Worm (Caenorhabditis elegans): ENCODE results near the gene VF13D12L.3.
A peak's percentile ranks its signal among the peaks of the same experiment; 100 is the strongest.

VF13D12L.3 gene

DNA sequence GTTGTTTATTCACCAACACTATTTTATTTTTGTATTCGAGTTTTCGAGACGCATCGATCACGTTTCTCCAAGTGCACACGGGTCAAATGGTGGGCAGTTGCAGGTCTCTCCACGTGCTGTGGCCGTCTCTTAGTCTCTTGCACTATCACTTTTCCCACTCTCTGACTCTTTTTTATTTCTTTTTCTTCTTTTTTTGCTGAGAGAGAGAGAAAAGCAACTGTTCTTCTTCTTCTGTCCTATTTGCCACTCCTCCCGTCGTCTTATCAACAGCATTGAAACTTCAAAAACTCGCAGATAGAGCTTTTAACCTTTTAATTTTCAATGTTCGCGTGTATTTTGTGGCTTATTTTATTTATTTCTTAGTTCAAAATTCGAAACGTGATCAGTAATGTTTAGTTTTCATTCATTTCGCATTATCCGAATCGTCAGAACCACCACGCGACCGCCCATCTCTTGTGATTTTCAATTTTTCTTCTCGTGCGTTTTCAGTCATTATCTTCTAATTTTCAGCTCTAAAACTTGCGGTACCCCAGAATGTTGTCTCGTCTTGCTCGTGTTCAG is 22.8 kb downstream of the VF13D12L.3 start, which contains the start of gene alh-8 (continued):
- TF ChIP-seq attf-5 (GFP tag; optimal IDR thresholded peaks at IDR 0.05) (peak; percentile 48), B0035.1 (tag; optimal IDR thresholded peaks at IDR 0.05) (no peak), let-526 (GFP tag; IDR thresholded peaks at IDR 0.05) (no peak), sptf-2 (GFP tag; optimal IDR thresholded peaks at IDR 0.05) (no peak), akir-1 (GFP tag; optimal IDR thresholded peaks at IDR 0.05) (no peak), snpc-1.1 (tag; optimal IDR thresholded peaks at IDR 0.05; ENCODE audit: insufficient read depth) (no peak), ztf-25 (GFP tag; IDR thresholded peaks at IDR 0.05) (no peak), him-1 (tag; optimal IDR thresholded peaks at IDR 0.05) (no peak), hlh-26 (GFP tag; conservative IDR thresholded peaks at IDR 0.05) (no peak), snpc-4 (GFP tag; optimal IDR thresholded peaks at IDR 0.05) (no peak), snpc-4 (tag; optimal IDR thresholded peaks at IDR 0.05) (peak in 1 of 4 experiments; percentile 24), mes-4 (tag; optimal IDR thresholded peaks at IDR 0.05) (no peak), cebp-1 (GFP tag; IDR thresholded peaks at IDR 0.05) (no peak; the same call in 1 of the 2 replicates), cebp-1 (tag; optimal IDR thresholded peaks at IDR 0.05) (peak; percentile 61), hmg-1.2 (GFP tag; IDR thresholded peaks at IDR 0.05) (peak; percentile 33; the same call in 1 of the 2 replicates), F52B5.7 (tag; optimal IDR thresholded peaks at IDR 0.05) (no peak), zim-3 (tag; optimal IDR thresholded peaks at IDR 0.05) (no peak), xnd-1 (tag; optimal IDR thresholded peaks at IDR 0.05) (no peak), unc-130 (GFP tag; optimal IDR thresholded peaks at IDR 0.05) (no peak), F23B12.7 (tag; optimal IDR thresholded peaks at IDR 0.05; ENCODE audit: insufficient read depth) (no peak), let-607 (tag; optimal IDR thresholded peaks at IDR 0.05) (no peak), Y53F4B.3 (GFP tag; IDR thresholded peaks at IDR 0.05) (no peak), chd-7 (tag; optimal IDR thresholded peaks at IDR 0.05) (no peak), gei-17 (GFP tag; optimal IDR thresholded peaks at IDR 0.05) (peak; percentile 30), die-1 (tag; optimal IDR thresholded peaks at IDR 0.05) (peak; percentile 42), ztf-22 (GFP tag; optimal IDR thresholded peaks at IDR 0.05) (peak; percentile 29), ccch-3 (GFP tag; optimal IDR thresholded peaks at IDR 0.05) (no peak), lir-1 (GFP tag; conservative IDR thresholded peaks at IDR 0.05) (0 out of 2 replicates have a peak, but pooled peaks have one; percentile 30), nfya-2 (GFP tag; IDR thresholded peaks at IDR 0.05) (no peak), rec-8 (tag; optimal IDR thresholded peaks at IDR 0.05) (no peak), snpc-3.4 (tag; optimal IDR thresholded peaks at IDR 0.05) (peak; percentile 3), hrde-1 (tag; optimal IDR thresholded peaks at IDR 0.05; ENCODE audit: borderline replicate concordance) (no peak), efl-1 (GFP tag; optimal IDR thresholded peaks at IDR 0.05) (no peak), rpc-1 (optimal IDR thresholded peaks at IDR 0.05) (no peak), rpc-1 (tag; optimal IDR thresholded peaks at IDR 0.05) (no peak), zfh-2 (GFP tag; conservative IDR thresholded peaks at IDR 0.05) (no peak), nfyb-1 (GFP tag; IDR thresholded peaks at IDR 0.05) (0 out of 2 replicates have a peak, but pooled peaks have one; percentile 50), ceh-58 (GFP tag; IDR thresholded peaks at IDR 0.05) (no peak), lin-35 (GFP tag; optimal IDR thresholded peaks at IDR 0.05) (no peak), hsf-1 (GFP tag; IDR thresholded peaks at IDR 0.05) (no peak; the same call in 1 of the 2 replicates), pha-4 (tag; optimal IDR thresholded peaks at IDR 0.05) (no peak), cebp-2 (GFP tag; IDR thresholded peaks at IDR 0.05) (no peak), madf-8 (GFP tag; conservative IDR thresholded peaks at IDR 0.05) (no peak), ZK185.1 (tag; optimal IDR thresholded peaks at IDR 0.05; ENCODE audit: poor library complexity, severe bottlenecking) (peak; percentile 40), fkh-3 (tag; optimal IDR thresholded peaks at IDR 0.05) (no peak), ceh-91 (GFP tag; IDR thresholded peaks at IDR 0.05) (no peak), hlh-12 (tag; optimal IDR thresholded peaks at IDR 0.05) (no peak), nhr-120 (GFP tag; IDR thresholded peaks at IDR 0.05) (no peak)

Data from whole organism, young adult.